Fruit fly (Drosophila melanogaster) whole organism, wandering third instar larva: ENCODE results near the gene CG12024.
A peak's percentile ranks its signal among the peaks of the same experiment; 100 is the strongest.

Experiments
- Abd-B ChIP-seq: fragments of >200 bp; optimal IDR thresholded peaks from 2 replicates; lab custom pipeline; 2017; ENCODE audit warnings: missing biosample characterization, missing genetic modification characterization
- CG9705 ChIP-seq: fragments of 200-800 bp; sonication (Bioruptor generic); optimal IDR thresholded peaks from 2 replicates; lab custom pipeline; 2018; ENCODE audit warnings: missing biosample characterization, mild to moderate bottlenecking, missing genetic modification characterization
- GATAd ChIP-seq: sonication (Bioruptor generic); optimal IDR thresholded peaks from 2 replicates; lab custom pipeline; 2016; ENCODE audit warnings: missing biosample characterization, missing genetic modification characterization
- HLH106 ChIP-seq: fragments of 200-800 bp; optimal IDR thresholded peaks from 3 replicates; lab custom pipeline; 2019; ENCODE audit warnings: missing biosample characterization, mild to moderate bottlenecking, missing genetic modification characterization, moderate library complexity
- Hnf4 ChIP-seq: fragments of 200-800 bp; sonication (Bioruptor generic); optimal IDR thresholded peaks from 2 replicates; lab custom pipeline; 2016; ENCODE audit warnings: missing biosample characterization, mild to moderate bottlenecking, missing genetic modification characterization
- Myc ChIP-seq: fragments of >200 bp; optimal IDR thresholded peaks from 2 replicates; lab custom pipeline; 2017
- OdsH ChIP-seq: fragments of 200-800 bp; sonication (Bioruptor generic); optimal IDR thresholded peaks from 2 replicates; lab custom pipeline; 2016; ENCODE audit warnings: missing biosample characterization, mild to moderate bottlenecking, missing genetic modification characterization
- Rel ChIP-seq, 2 experiments: fragments of 200-800 bp; sonication (Bioruptor generic) in 1 of 2; optimal IDR thresholded peaks; 2 replicates in 1 of 2; 3 replicates in 1 of 2; lab custom pipeline; 2016 to 2019; ENCODE audit warnings: mild to moderate bottlenecking in 2 of 2, missing biosample characterization in 2 of 2, missing genetic modification characterization in 2 of 2, moderate library complexity in 1 of 2
- Vsx2 ChIP-seq: fragments of 200-300, 225-300 bp; sonication (Bioruptor generic); optimal IDR thresholded peaks from 2 replicates; lab custom pipeline; 2018; ENCODE audit warnings: missing biosample characterization, missing genetic modification characterization; ENCODE audit not compliant: partially characterized antibody
- br ChIP-seq: fragments of 200-800 bp; sonication (Bioruptor generic); optimal IDR thresholded peaks from 2 replicates; lab custom pipeline; 2016; ENCODE audit warnings: missing biosample characterization, missing genetic modification characterization
- dl ChIP-seq, 2 experiments: fragments of 175-275, 200-275 bp in 1 of 2; fragments of 200-275 bp in 1 of 2; sonication (Bioruptor generic); optimal IDR thresholded peaks; lab custom pipeline; 2018; ENCODE audit warnings: mild to moderate bottlenecking in 2 of 2, missing biosample characterization in 2 of 2, missing genetic modification characterization in 2 of 2, moderate library complexity in 2 of 2; ENCODE audit not compliant: partially characterized antibody in 2 of 2, insufficient read depth in 1 of 2
- dsf ChIP-seq: sonication (Bioruptor generic); optimal IDR thresholded peaks from 2 replicates; lab custom pipeline; 2016; ENCODE audit warnings: missing biosample characterization, missing genetic modification characterization, borderline replicate concordance
- ey ChIP-seq: fragments of 200-800 bp; sonication (Bioruptor generic); optimal IDR thresholded peaks from 2 replicates; lab custom pipeline; 2016; ENCODE audit warnings: missing biosample characterization, missing genetic modification characterization
- foxo ChIP-seq, 2 experiments: fragments of 200-800 bp; sonication (Bioruptor generic); optimal IDR thresholded peaks; 2 replicates in 1 of 2; 3 replicates in 1 of 2; lab custom pipeline; 2016 to 2017; ENCODE audit warnings: missing biosample characterization in 2 of 2, missing genetic modification characterization in 2 of 2
- fru ChIP-seq: fragments of 200-800 bp; sonication (Bioruptor generic); optimal IDR thresholded peaks from 3 replicates; lab custom pipeline; 2016; ENCODE audit warnings: missing biosample characterization, mild to moderate bottlenecking, missing genetic modification characterization
- h ChIP-seq: fragments of 200-800 bp; sonication (Bioruptor generic); optimal IDR thresholded peaks from 3 replicates; lab custom pipeline; 2016; ENCODE audit warnings: missing biosample characterization, mild to moderate bottlenecking, missing genetic modification characterization
- pan ChIP-seq: fragments of >200 bp; optimal IDR thresholded peaks from 2 replicates; lab custom pipeline; 2017
- sv ChIP-seq: fragments of 200-800 bp; sonication (Bioruptor generic); optimal IDR thresholded peaks from 3 replicates; lab custom pipeline; 2016; ENCODE audit warnings: missing biosample characterization, missing genetic modification characterization

CG12024 gene

DNA sequence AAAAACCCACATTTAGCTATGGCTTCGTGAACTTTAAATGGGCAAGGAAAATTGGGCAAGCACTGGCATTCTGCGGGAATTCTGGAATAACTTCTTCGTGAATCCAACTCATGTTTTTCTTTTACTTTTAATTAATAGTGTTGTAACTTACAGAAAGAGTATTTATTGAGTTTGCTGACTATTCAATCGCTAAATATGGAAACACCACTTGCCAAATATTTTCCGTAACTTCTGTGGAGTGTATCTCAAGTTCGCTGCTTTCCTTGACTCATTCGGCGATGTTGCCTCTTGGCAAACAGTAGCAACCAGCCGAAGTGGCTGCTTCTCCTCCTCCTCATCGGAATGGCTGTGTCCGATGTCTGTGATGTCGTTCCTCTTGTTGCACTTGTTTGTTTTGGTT lies 48.3 kb downstream of the CG12024 start:
- TF ChIP-seq fru (GFP tag; lab: Kevin White, UChicago) (peak; percentile 2), OdsH (peak; percentile 9), pan (lab: Kevin White, UChicago) (no peak), ey (GFP tag; lab: Kevin White, UChicago) (peak; percentile 8)

DNA sequence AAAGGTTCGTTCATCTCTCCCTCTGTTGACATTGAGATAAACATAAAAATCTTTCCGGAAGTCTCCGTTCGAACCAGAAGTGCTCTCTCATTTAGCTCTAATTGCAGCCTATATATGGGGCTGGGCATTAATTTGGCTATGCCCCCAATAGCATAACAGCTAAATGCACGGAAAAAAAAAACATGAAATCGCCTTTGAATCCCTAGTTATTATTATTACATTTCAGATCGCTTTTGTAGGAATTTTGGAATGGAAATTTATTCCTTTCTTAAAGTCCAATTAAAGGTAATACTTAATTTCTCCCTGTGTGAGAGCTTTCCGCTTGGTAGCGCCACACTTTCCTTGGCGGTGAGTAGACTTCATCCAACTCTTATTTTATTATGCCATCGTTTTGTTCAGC lies 49.2 kb downstream of the CG12024 start:
- TF ChIP-seq dsf (GFP tag; lab: Kevin White, UChicago) (no peak), GATAd (GFP tag; lab: Kevin White, UChicago) (no peak), CG9705 (no peak), br (no peak), h (GFP tag; lab: Kevin White, UChicago) (no peak), pan (lab: Kevin White, UChicago) (no peak), Vsx2 (GFP tag; lab: Kevin White, UChicago) (no peak), foxo (GFP tag; optimal IDR thresholded peaks at IDR 0.05; lab: Kevin White, UChicago) (no peak), Myc (lab: Kevin White, UChicago) (no peak), Abd-B (GFP tag; lab: Kevin White, UChicago) (no peak), HLH106 (tag; lab: Kevin White, UChicago) (no peak), sv (GFP tag; lab: Kevin White, UChicago) (no peak), dl (GFP tag; optimal IDR thresholded peaks at IDR 0.05; lab: Kevin White, UChicago; ENCODE audit: insufficient read depth in 1 of 2, partially characterized antibody in 2 of 2) (no peak), Hnf4 (no peak), ey (GFP tag; lab: Kevin White, UChicago) (no peak), Rel (GFP tag; optimal IDR thresholded peaks at IDR 0.05; lab: Kevin White, UChicago) (no peak), Rel (tag; optimal IDR thresholded peaks at IDR 0.05; lab: Kevin White, UChicago) (no peak), OdsH (no peak)
